Worm (Caenorhabditis elegans): Measurements from ENCODE around the gene K11E4.6.

Gene K11E4.6

ce11 chrX:13724364-13724763 lies at the start of gene K11E4.6:
Gene K11E4.6, plus strand, starts transcription at chrX:13724664.
- TF ChIP-seq nhr-12 (tag; optimal IDR thresholded peaks at IDR 0.05): no peak
- no peak for TF ChIP-seq lin-32 (GFP tag; optimal IDR thresholded peaks at IDR 0.05)
- no peak for TF ChIP-seq unc-120 (tag; optimal IDR thresholded peaks at IDR 0.05; ENCODE audit: poor library complexity, severe bottlenecking)
- TF ChIP-seq nhr-76 (tag; optimal IDR thresholded peaks at IDR 0.05): no peak
- TF ChIP-seq ham-2 (GFP tag; optimal IDR thresholded peaks at IDR 0.05): no peak
- no peak for TF ChIP-seq tbx-8 (GFP tag; optimal IDR thresholded peaks at IDR 0.05)
- no peak for TF ChIP-seq mab-5 (tag; optimal IDR thresholded peaks at IDR 0.05)
- no peak for TF ChIP-seq M03D4.4 (tag; optimal IDR thresholded peaks at IDR 0.05)
- no peak for TF ChIP-seq bed-3 (GFP tag; optimal IDR thresholded peaks at IDR 0.05)
- TF ChIP-seq sem-2 (GFP tag; optimal IDR thresholded peaks at IDR 0.05): no peak
- TF ChIP-seq elt-1 (tag; optimal IDR thresholded peaks at IDR 0.05; ENCODE audit: borderline replicate concordance, insufficient read depth): no peak
- no peak for TF ChIP-seq ceh-39 (tag; optimal IDR thresholded peaks at IDR 0.05)
- no peak for TF ChIP-seq mls-2 (tag; optimal IDR thresholded peaks at IDR 0.05)
- no peak for TF ChIP-seq drap-1 (GFP tag; optimal IDR thresholded peaks at IDR 0.05)
- TF ChIP-seq snpc-4 (tag; optimal IDR thresholded peaks at IDR 0.05): no peak
- TF ChIP-seq ces-1 (GFP tag; optimal IDR thresholded peaks at IDR 0.05): no peak
- TF ChIP-seq ztf-11 (tag; optimal IDR thresholded peaks at IDR 0.05): no peak
- no peak for TF ChIP-seq lsy-2 (tag; optimal IDR thresholded peaks at IDR 0.05)
- no peak for TF ChIP-seq cnd-1 (tag; optimal IDR thresholded peaks at IDR 0.05)
- TF ChIP-seq hlh-1 (tag; optimal IDR thresholded peaks at IDR 0.05): no peak

ce11 chrX:13675444-13675843 lies 49.0 kb upstream of the K11E4.6 start:
- TF ChIP-seq ham-2 (GFP tag; optimal IDR thresholded peaks at IDR 0.05): peak; percentile 92
- TF ChIP-seq cnd-1 (tag; optimal IDR thresholded peaks at IDR 0.05): no peak
- TF ChIP-seq mls-2 (tag; optimal IDR thresholded peaks at IDR 0.05): peak; percentile 48
- peak; percentile 29 for TF ChIP-seq nhr-2 (tag; optimal IDR thresholded peaks at IDR 0.05)
- TF ChIP-seq blmp-1 (tag; optimal IDR thresholded peaks at IDR 0.05): no peak
- TF ChIP-seq ceh-39 (tag; optimal IDR thresholded peaks at IDR 0.05): peak; percentile 17
- TF ChIP-seq M03D4.4 (tag; optimal IDR thresholded peaks at IDR 0.05): no peak
- peak; percentile 13 for TF ChIP-seq unc-120 (tag; optimal IDR thresholded peaks at IDR 0.05; ENCODE audit: poor library complexity, severe bottlenecking)
- no peak for TF ChIP-seq unc-62 (GFP tag; optimal IDR thresholded peaks at IDR 0.05)
- TF ChIP-seq sptf-1 (tag; optimal IDR thresholded peaks at IDR 0.05): peak; percentile 51

- TF ChIP-seq flh-1 (GFP tag; optimal IDR thresholded peaks at IDR 0.05) (no peak), elt-1 (tag; optimal IDR thresholded peaks at IDR 0.05; ENCODE audit: borderline replicate concordance, insufficient read depth) (no peak), lin-13 (tag; optimal IDR thresholded peaks at IDR 0.05) (no peak), mep-1 (tag; optimal IDR thresholded peaks at IDR 0.05) (no peak), zip-8 (tag; optimal IDR thresholded peaks at IDR 0.05) (no peak), sptf-1 (tag; optimal IDR thresholded peaks at IDR 0.05) (no peak), ceh-39 (tag; optimal IDR thresholded peaks at IDR 0.05) (no peak), pha-4 (tag; optimal IDR thresholded peaks at IDR 0.05) (no peak), nhr-28 (tag; optimal IDR thresholded peaks at IDR 0.05) (no peak), lin-32 (GFP tag; optimal IDR thresholded peaks at IDR 0.05) (no peak), M03D4.4 (tag; optimal IDR thresholded peaks at IDR 0.05) (no peak), nhr-2 (tag; optimal IDR thresholded peaks at IDR 0.05) (no peak), ces-1 (GFP tag; optimal IDR thresholded peaks at IDR 0.05) (no peak)
Observed at ce11 chrX:13676892-13677291, 47.6 kb upstream of the K11E4.6 start, which contains the start of gene gck-4. Gene gck-4, plus strand, starts transcription at chrX:13677192.

- TF ChIP-seq drap-1 (GFP tag; optimal IDR thresholded peaks at IDR 0.05) (no peak), elt-3 (tag; optimal IDR thresholded peaks at IDR 0.05) (no peak), ham-2 (GFP tag; optimal IDR thresholded peaks at IDR 0.05) (no peak), nhr-237 (tag; optimal IDR thresholded peaks at IDR 0.05) (no peak), mep-1 (tag; optimal IDR thresholded peaks at IDR 0.05) (no peak), mls-2 (tag; optimal IDR thresholded peaks at IDR 0.05) (no peak), bed-3 (GFP tag; optimal IDR thresholded peaks at IDR 0.05) (no peak), ceh-83 (GFP tag; optimal IDR thresholded peaks at IDR 0.05) (no peak), nhr-2 (tag; optimal IDR thresholded peaks at IDR 0.05) (no peak), lin-32 (GFP tag; optimal IDR thresholded peaks at IDR 0.05) (no peak)
Observed at ce11 chrX:13685725-13686124, 38.7 kb upstream of the K11E4.6 start.

ce11 chrX:13687111-13687512 lies 37.4 kb upstream of the K11E4.6 start:
- TF ChIP-seq unc-120 (tag; optimal IDR thresholded peaks at IDR 0.05; ENCODE audit: poor library complexity, severe bottlenecking) (peak; percentile 72), sptf-1 (tag; optimal IDR thresholded peaks at IDR 0.05) (peak; percentile 25), nhr-237 (tag; optimal IDR thresholded peaks at IDR 0.05) (peak; percentile 8), pha-4 (tag; optimal IDR thresholded peaks at IDR 0.05) (no peak), mab-5 (tag; optimal IDR thresholded peaks at IDR 0.05) (no peak), sem-2 (GFP tag; optimal IDR thresholded peaks at IDR 0.05) (no peak), blmp-1 (tag; optimal IDR thresholded peaks at IDR 0.05) (no peak), hlh-1 (tag; optimal IDR thresholded peaks at IDR 0.05) (peak; percentile 90), snpc-4 (tag; optimal IDR thresholded peaks at IDR 0.05) (no peak), ham-2 (GFP tag; optimal IDR thresholded peaks at IDR 0.05) (peak; percentile 41), lin-32 (GFP tag; optimal IDR thresholded peaks at IDR 0.05) (peak; percentile 11), ztf-11 (tag; optimal IDR thresholded peaks at IDR 0.05) (peak; percentile 49), nhr-76 (tag; optimal IDR thresholded peaks at IDR 0.05) (peak; percentile 30), lsy-2 (tag; optimal IDR thresholded peaks at IDR 0.05) (peak; percentile 18), nhr-2 (tag; optimal IDR thresholded peaks at IDR 0.05) (no peak), flh-1 (GFP tag; optimal IDR thresholded peaks at IDR 0.05) (no peak), nhr-12 (tag; optimal IDR thresholded peaks at IDR 0.05) (no peak), elt-3 (tag; optimal IDR thresholded peaks at IDR 0.05) (no peak), nhr-28 (tag; optimal IDR thresholded peaks at IDR 0.05) (no peak), elt-1 (tag; optimal IDR thresholded peaks at IDR 0.05; ENCODE audit: borderline replicate concordance, insufficient read depth) (no peak), ceh-83 (GFP tag; optimal IDR thresholded peaks at IDR 0.05) (no peak), ceh-39 (tag; optimal IDR thresholded peaks at IDR 0.05) (no peak), mls-2 (tag; optimal IDR thresholded peaks at IDR 0.05) (no peak), mep-1 (tag; optimal IDR thresholded peaks at IDR 0.05) (no peak), bed-3 (GFP tag; optimal IDR thresholded peaks at IDR 0.05) (no peak), unc-62 (GFP tag; optimal IDR thresholded peaks at IDR 0.05) (peak; percentile 91), ceh-43 (GFP tag; optimal IDR thresholded peaks at IDR 0.05) (no peak), M03D4.4 (tag; optimal IDR thresholded peaks at IDR 0.05) (no peak), lin-13 (tag; optimal IDR thresholded peaks at IDR 0.05) (peak; percentile 28), unc-39 (tag; optimal IDR thresholded peaks at IDR 0.05) (no peak), drap-1 (GFP tag; optimal IDR thresholded peaks at IDR 0.05) (peak; percentile 12), zip-8 (tag; optimal IDR thresholded peaks at IDR 0.05) (no peak), cnd-1 (tag; optimal IDR thresholded peaks at IDR 0.05) (no peak)
